Fruit fly (Drosophila melanogaster): ENCODE measurements around the gene CG9286.

DNA sequence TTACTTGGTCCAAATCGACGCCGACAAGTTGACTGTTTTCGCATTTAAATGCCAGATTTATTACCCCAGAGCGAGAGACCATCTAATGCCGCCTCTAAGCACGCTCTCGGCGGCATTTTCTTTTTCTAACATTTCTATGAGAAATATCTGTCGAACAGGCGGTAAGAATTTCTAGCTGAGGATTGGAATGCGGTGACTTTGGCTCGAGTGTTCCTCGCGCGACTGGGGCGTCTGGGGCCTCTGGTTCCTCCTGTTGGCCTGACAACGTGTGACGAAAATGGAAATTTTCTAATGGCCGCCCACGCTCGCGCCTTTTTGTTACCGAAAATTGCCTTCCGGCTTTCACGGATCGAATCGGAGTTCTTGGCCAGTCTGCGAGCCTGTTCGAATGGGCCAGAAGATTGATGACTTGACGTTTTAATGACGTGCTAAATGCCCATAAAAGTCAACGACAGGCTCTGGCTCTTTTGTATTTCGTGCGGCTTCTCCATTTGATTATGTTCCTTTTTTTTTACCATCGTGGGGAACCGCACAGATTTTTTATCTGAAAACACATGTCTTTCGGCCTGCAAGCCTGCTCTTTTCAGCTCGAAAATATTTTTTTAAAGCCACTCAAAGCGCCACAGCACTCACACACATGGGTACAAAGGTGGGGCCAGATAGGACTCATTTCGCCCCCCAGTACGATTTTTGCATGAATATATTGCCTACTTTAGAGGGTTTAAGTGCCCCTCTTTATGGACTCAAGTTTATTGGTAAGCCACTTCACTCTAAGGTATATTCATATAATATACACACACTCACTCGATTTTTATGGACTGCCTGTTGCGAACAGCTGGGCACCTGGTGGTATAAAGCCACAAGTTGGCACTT, 20.7 kb downstream of the CG9286 start:
- TF ChIP-seq Sin3A (optimal IDR thresholded peaks at IDR 0.05) (no peak), insv (optimal IDR thresholded peaks at IDR 0.05) (no peak), psq (optimal IDR thresholded peaks at IDR 0.05) (no peak), h (optimal IDR thresholded peaks at IDR 0.05) (no peak)
